Worm (Caenorhabditis elegans): ENCODE results near the gene col-167.

The col-167 gene

DNA sequence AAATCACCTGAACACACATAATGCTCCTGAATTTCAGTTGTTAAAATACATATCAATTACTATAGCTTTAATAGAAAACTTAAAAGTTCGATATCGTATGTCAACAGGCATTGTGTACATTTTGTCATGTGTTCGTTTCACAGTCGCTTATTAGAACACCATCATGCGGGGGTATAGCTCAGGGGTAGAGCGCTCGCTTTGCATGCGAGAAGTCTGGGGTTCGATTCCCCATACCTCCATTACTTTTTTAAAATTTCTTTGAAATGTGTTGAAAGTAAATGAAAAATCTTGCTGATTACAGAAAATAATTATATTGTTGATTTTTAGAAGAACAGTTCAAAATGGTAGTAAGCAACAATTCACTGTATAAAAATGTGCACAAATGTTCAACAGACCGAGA, 37.1 kb upstream of the col-167 start:
- TF ChIP-seq nhr-25 (tag; optimal IDR thresholded peaks at IDR 0.05) (peak; percentile 49), ztf-11 (tag; optimal IDR thresholded peaks at IDR 0.05) (no peak), tbx-2 (tag; optimal IDR thresholded peaks at IDR 0.05) (peak; percentile 31), hmg-11 (tag; optimal IDR thresholded peaks at IDR 0.05) (peak; percentile 0), elt-2 (tag; optimal IDR thresholded peaks at IDR 0.05) (peak; percentile 24), elt-3 (tag; optimal IDR thresholded peaks at IDR 0.05) (no peak), nhr-23 (tag; optimal IDR thresholded peaks at IDR 0.05) (peak; percentile 12), nhr-76 (tag; optimal IDR thresholded peaks at IDR 0.05) (no peak), ZK546.5 (tag; optimal IDR thresholded peaks at IDR 0.05) (no peak), nhr-43 (tag; optimal IDR thresholded peaks at IDR 0.05; ENCODE audit: poor library complexity, severe bottlenecking) (peak; percentile 56)

DNA sequence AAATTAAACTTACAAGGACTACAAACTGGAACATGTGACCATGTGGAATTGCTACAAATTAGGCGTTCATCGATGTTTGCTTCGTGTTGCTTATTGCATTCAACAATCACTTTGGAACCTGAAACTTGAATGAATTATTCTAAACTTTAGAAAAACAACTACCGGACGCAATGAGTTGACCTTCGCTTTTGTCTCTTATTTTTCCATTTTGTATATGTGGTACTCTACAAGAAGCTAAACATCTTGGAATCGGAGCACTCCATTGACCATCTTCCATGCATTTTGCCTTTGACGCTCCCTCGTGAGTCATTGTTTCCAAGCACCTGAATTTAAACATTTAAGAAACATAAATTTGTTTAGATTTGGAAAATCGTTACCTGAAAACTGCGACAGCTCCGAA, 34.2 kb upstream of the col-167 start:
- TF ChIP-seq hmg-11 (tag; optimal IDR thresholded peaks at IDR 0.05) (no peak), nfya-1 (tag; optimal IDR thresholded peaks at IDR 0.05; ENCODE audit: insufficient read depth) (no peak), ceh-9 (tag; optimal IDR thresholded peaks at IDR 0.05) (no peak)

DNA sequence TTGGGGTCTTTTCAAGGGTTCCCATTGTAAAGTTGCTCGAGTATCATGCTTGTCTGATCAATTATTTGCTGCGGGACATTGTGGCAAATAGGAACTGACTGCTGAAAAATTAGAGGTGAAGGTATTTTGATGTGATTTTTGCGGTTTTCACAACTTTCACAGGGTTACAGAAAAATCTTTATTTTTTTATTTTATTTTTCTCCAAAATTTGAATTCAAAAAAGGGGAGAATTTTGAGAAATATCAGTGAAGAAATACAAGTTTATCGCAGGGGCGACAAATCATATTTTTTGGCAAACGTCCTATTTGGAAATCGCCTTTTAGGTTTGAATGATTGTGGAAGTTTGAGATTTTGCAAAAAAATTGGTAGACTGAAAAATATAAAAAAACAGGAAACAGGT, 31.7 kb upstream of the col-167 start, which contains the start of gene lev-9:
Gene lev-9 (minus strand): TSS at position 101 of the 400 bp plus-strand sequence.
- TF ChIP-seq mdl-1 (tag; optimal IDR thresholded peaks at IDR 0.05): no peak

DNA sequence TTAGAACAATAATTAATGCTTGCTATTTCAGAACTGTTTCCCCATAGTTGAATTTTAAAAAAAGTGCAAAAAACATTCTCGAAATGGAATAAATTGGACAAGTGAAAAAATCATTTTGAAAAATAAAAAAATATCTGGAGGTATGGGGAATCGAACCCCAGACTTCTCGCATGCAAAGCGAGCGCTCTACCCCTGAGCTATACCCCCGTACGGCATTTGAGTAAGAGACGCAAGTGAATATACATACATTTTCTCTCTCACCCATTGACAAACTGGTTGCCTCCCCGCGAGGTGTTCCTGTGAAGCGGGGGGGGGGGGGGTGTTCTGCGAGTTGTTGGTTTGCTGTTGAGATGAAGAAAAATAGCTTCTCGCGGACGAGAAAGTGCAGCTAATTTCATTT, 31.1 kb upstream of the col-167 start:
- TF ChIP-seq nfya-1 (tag; optimal IDR thresholded peaks at IDR 0.05; ENCODE audit: insufficient read depth): peak; percentile 57
- TF ChIP-seq elt-1 (tag; optimal IDR thresholded peaks at IDR 0.05): no peak
- TF ChIP-seq ama-1 (optimal IDR thresholded peaks at IDR 0.05): no peak
- no peak for TF ChIP-seq ztf-4 (tag; optimal IDR thresholded peaks at IDR 0.05)
- no peak for TF ChIP-seq daf-12 (tag; optimal IDR thresholded peaks at IDR 0.05)
- peak; percentile 86 for TF ChIP-seq hmg-11 (tag; optimal IDR thresholded peaks at IDR 0.05)
- TF ChIP-seq ztf-11 (tag; optimal IDR thresholded peaks at IDR 0.05): no peak
- TF ChIP-seq eor-1 (tag; optimal IDR thresholded peaks at IDR 0.05): peak in 1 of 2 experiments; percentile 29
- TF ChIP-seq unc-62 (GFP tag; optimal IDR thresholded peaks at IDR 0.05): no peak
- peak; percentile 12 for TF ChIP-seq ceh-28 (tag; optimal IDR thresholded peaks at IDR 0.05)
- peak; percentile 49 for TF ChIP-seq nhr-43 (tag; optimal IDR thresholded peaks at IDR 0.05; ENCODE audit: poor library complexity, severe bottlenecking)
- TF ChIP-seq lin-39 (tag; optimal IDR thresholded peaks at IDR 0.05): peak; percentile 61
- TF ChIP-seq nhr-77 (tag; optimal IDR thresholded peaks at IDR 0.05): peak; percentile 62
- TF ChIP-seq nhr-23 (tag; optimal IDR thresholded peaks at IDR 0.05): peak; percentile 59
- TF ChIP-seq pha-4 (tag; optimal IDR thresholded peaks at IDR 0.05): peak; percentile 53
- no peak for TF ChIP-seq pqm-1 (tag; optimal IDR thresholded peaks at IDR 0.05)
- TF ChIP-seq fkh-2 (tag; optimal IDR thresholded peaks at IDR 0.05): no peak
- peak; percentile 18 for TF ChIP-seq nhr-25 (tag; optimal IDR thresholded peaks at IDR 0.05)
- TF ChIP-seq jun-1 (tag; optimal IDR thresholded peaks at IDR 0.05): peak; percentile 35
- no peak for TF ChIP-seq fkh-10 (GFP tag; optimal IDR thresholded peaks at IDR 0.05)
- peak; percentile 61 for TF ChIP-seq tbx-2 (tag; optimal IDR thresholded peaks at IDR 0.05)
- TF ChIP-seq snpc-4 (tag; optimal IDR thresholded peaks at IDR 0.05): peak; percentile 9
- TF ChIP-seq elt-2 (tag; optimal IDR thresholded peaks at IDR 0.05): peak; percentile 41
- TF ChIP-seq sea-2 (GFP tag; optimal IDR thresholded peaks at IDR 0.05): no peak
- TF ChIP-seq mml-1 (tag; optimal IDR thresholded peaks at IDR 0.05): no peak
- TF ChIP-seq egl-5 (tag; optimal IDR thresholded peaks at IDR 0.05): peak; percentile 1
- peak; percentile 42 for TF ChIP-seq lsy-12 (tag; optimal IDR thresholded peaks at IDR 0.05)

DNA sequence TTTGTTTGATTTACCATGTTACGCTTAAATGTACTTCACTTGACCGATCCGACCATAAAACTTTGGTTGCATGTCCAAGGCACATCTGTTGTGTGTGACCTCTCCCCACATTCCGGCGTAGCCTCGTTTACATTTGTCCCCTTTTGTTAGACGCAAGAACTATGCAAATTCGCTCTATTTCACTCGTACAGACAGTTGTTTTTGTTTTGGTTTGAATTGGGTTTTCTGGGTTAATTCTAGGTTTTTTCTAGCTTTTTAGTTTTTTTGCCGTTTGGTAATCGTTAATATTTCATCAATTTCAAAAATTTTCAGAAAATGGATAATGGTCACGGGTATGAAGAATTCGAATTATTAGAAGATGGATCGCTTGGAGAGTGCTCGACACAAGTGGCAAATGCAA, 30.5 kb upstream of the col-167 start, which contains the start of gene mom-1:
Gene mom-1 (plus strand): TSS at position 301 of the 400 bp plus-strand sequence.
- no peak for TF ChIP-seq elt-1 (tag; optimal IDR thresholded peaks at IDR 0.05)
- no peak for TF ChIP-seq nhr-28 (tag; optimal IDR thresholded peaks at IDR 0.05)
- no peak for TF ChIP-seq eor-1 (tag; optimal IDR thresholded peaks at IDR 0.05)
- TF ChIP-seq ZK546.5 (tag; optimal IDR thresholded peaks at IDR 0.05): no peak
- no peak for TF ChIP-seq elt-2 (tag; optimal IDR thresholded peaks at IDR 0.05)
- no peak for TF ChIP-seq ceh-28 (tag; optimal IDR thresholded peaks at IDR 0.05)
- TF ChIP-seq elt-3 (tag; optimal IDR thresholded peaks at IDR 0.05): no peak
- TF ChIP-seq nhr-25 (tag; optimal IDR thresholded peaks at IDR 0.05): no peak
- TF ChIP-seq ztf-11 (tag; optimal IDR thresholded peaks at IDR 0.05): no peak
- TF ChIP-seq ztf-4 (tag; optimal IDR thresholded peaks at IDR 0.05): no peak
- no peak for TF ChIP-seq egl-27 (tag; optimal IDR thresholded peaks at IDR 0.05)
- no peak for TF ChIP-seq mml-1 (tag; optimal IDR thresholded peaks at IDR 0.05)
- TF ChIP-seq nhr-77 (tag; optimal IDR thresholded peaks at IDR 0.05): no peak
- no peak for TF ChIP-seq fkh-2 (tag; optimal IDR thresholded peaks at IDR 0.05)
- TF ChIP-seq pha-4 (tag; optimal IDR thresholded peaks at IDR 0.05): no peak
